Worm (Caenorhabditis elegans) whole organism, L4 larva: ENCODE data around the gene B0554.2.
A peak's percentile ranks its signal among the peaks of the same experiment; 100 is the strongest.

ENCODE experiments used
- F26F4.8 ChIP-seq: fragments of 200-800 bp; sonication (Bioruptor generic); conservative IDR thresholded peaks from 2 replicates; pipeline ENCODE4 v1.3.6; 2022; ENCODE audit warnings: missing genetic modification characterization, missing compliant biosample characterization
- F44E2.7 ChIP-seq: fragments of 200-800 bp; sonication (Bioruptor generic); IDR thresholded peaks from 2 replicates; pipeline ENCODE4 v2.1.2; 2022; ENCODE audit warnings: missing genetic modification characterization, missing compliant biosample characterization
- R02D3.7 ChIP-seq: fragments of 150-350 bp; sonication (generic microtip); optimal IDR thresholded peaks from 3 replicates; lab custom pipeline; 2014; ENCODE audit warnings: missing biosample characterization, missing genetic modification characterization
- T20F7.1 ChIP-seq: fragments of 200-800 bp; sonication (Bioruptor generic); optimal IDR thresholded peaks from 2 replicates; lab custom pipeline; 2018; ENCODE audit warnings: mild to moderate bottlenecking, missing genetic modification characterization, missing compliant biosample characterization
- Y5F2A.4 ChIP-seq: fragments of 200-800 bp; sonication (Bioruptor generic); optimal IDR thresholded peaks from 2 replicates; lab custom pipeline; 2018; ENCODE audit warnings: mild to moderate bottlenecking, missing genetic modification characterization, missing compliant biosample characterization
- ZK546.5 ChIP-seq, 2 experiments: sonication (generic microtip); optimal IDR thresholded peaks; 2 replicates each; lab custom pipeline; 2017; ENCODE audit warnings: missing biosample characterization in 2 of 2, missing genetic modification characterization in 2 of 2
- aly-2 ChIP-seq: sonication (generic microtip); optimal IDR thresholded peaks from 2 replicates; lab custom pipeline; 2018; ENCODE audit warnings: missing biosample characterization, missing genetic modification characterization
- ceh-20 ChIP-seq: fragments of 200-800 bp; sonication (Bioruptor generic); IDR thresholded peaks from 2 replicates; pipeline ENCODE4 v1.3.6; 2022; ENCODE audit warnings: missing genetic modification reagents, missing genetic modification characterization, missing compliant biosample characterization
- ceh-44 ChIP-seq: fragments of 200-800 bp; sonication (Bioruptor generic); IDR thresholded peaks from 2 replicates; pipeline ENCODE4 v1.3.6; 2022; ENCODE audit warnings: missing genetic modification reagents, missing genetic modification characterization, missing compliant biosample characterization
- ces-1 ChIP-seq: fragments of 150-350 bp; sonication (generic microtip); optimal IDR thresholded peaks from 4 replicates; lab custom pipeline; 2014; ENCODE audit warnings: missing biosample characterization, missing genetic modification reagents, missing genetic modification characterization
- daf-8 ChIP-seq: fragments of 200-800 bp; sonication (Bioruptor generic); IDR thresholded peaks from 2 replicates; pipeline ENCODE4 v1.3.6; 2022; ENCODE audit warnings: missing genetic modification characterization, missing compliant biosample characterization
- egl-27 ChIP-seq: sonication (generic microtip); optimal IDR thresholded peaks from 3 replicates; lab custom pipeline; 2017; ENCODE audit warnings: missing biosample characterization, missing genetic modification reagents, missing genetic modification characterization
- fkh-10 ChIP-seq: fragments of 150-350 bp; optimal IDR thresholded peaks from 2 replicates; lab custom pipeline; 2014; ENCODE audit warnings: missing biosample characterization, missing genetic modification reagents, missing genetic modification characterization
- gei-8 ChIP-seq: fragments of 200-800 bp; sonication (Bioruptor generic); optimal IDR thresholded peaks from 2 replicates; lab custom pipeline; 2018; ENCODE audit warnings: mild to moderate bottlenecking, missing genetic modification characterization, missing compliant biosample characterization
- hif-1 ChIP-seq, 2 experiments: sonication (generic microtip); optimal IDR thresholded peaks; 2 replicates each; lab custom pipeline; 2016 to 2017; ENCODE audit warnings: missing compliant biosample characterization in 2 of 2, missing genetic modification characterization in 2 of 2, missing genetic modification reagents in 2 of 2, missing genotype in 2 of 2, mild to moderate bottlenecking in 1 of 2
- hlh-11 ChIP-seq: fragments of 200-800 bp; sonication (Bioruptor generic); optimal IDR thresholded peaks from 2 replicates; lab custom pipeline; 2018; ENCODE audit warnings: mild to moderate bottlenecking, missing genetic modification characterization, missing compliant biosample characterization
- madf-5 ChIP-seq, 2 experiments: fragments of 200-800 bp; sonication (Bioruptor generic); IDR thresholded peaks; 2 replicates each; pipeline ENCODE4 v1.3.6; 2022; ENCODE audit warnings: missing compliant biosample characterization in 2 of 2, missing genetic modification characterization in 2 of 2
- mdt-29 ChIP-seq: fragments of 200-800 bp; sonication (Bioruptor generic); IDR thresholded peaks from 2 replicates; pipeline ENCODE4 v1.3.6; 2022; ENCODE audit warnings: missing genetic modification reagents, missing genetic modification characterization, missing compliant biosample characterization
- mes-2 ChIP-seq: sonication (generic microtip); optimal IDR thresholded peaks from 2 replicates; lab custom pipeline; 2016; ENCODE audit warnings: missing genotype, mild to moderate bottlenecking, missing genetic modification characterization, missing compliant biosample characterization; ENCODE audit not compliant: poor library complexity, severe bottlenecking
- mxl-2 ChIP-seq: fragments of 200-800 bp; sonication (Bioruptor generic); conservative IDR thresholded peaks from 2 replicates; pipeline ENCODE4 v1.3.6; 2022; ENCODE audit warnings: missing genetic modification reagents, missing genetic modification characterization, missing compliant biosample characterization
- nhr-102 ChIP-seq: sonication (generic microtip); optimal IDR thresholded peaks from 2 replicates; lab custom pipeline; 2016; ENCODE audit warnings: mild to moderate bottlenecking, missing genetic modification characterization, moderate library complexity, missing compliant biosample characterization
- nhr-11 ChIP-seq: fragments of 150-350 bp; optimal IDR thresholded peaks from 2 replicates; lab custom pipeline; 2014; ENCODE audit warnings: missing biosample characterization, missing genetic modification characterization
- nhr-28 ChIP-seq: fragments of 150-350 bp; optimal IDR thresholded peaks from 2 replicates; lab custom pipeline; 2014; ENCODE audit warnings: missing biosample characterization, missing genetic modification characterization
- nhr-42 ChIP-seq: fragments of 200-800 bp; sonication (Bioruptor generic); IDR thresholded peaks from 2 replicates; pipeline ENCODE4 v1.3.6; 2022; ENCODE audit warnings: missing genetic modification characterization, missing compliant biosample characterization
- nhr-6 ChIP-seq: fragments of 150-350 bp; optimal IDR thresholded peaks from 2 replicates; lab custom pipeline; 2014; ENCODE audit warnings: missing biosample characterization, missing genetic modification characterization
- nhr-77 ChIP-seq: fragments of 150-350 bp; optimal IDR thresholded peaks from 2 replicates; lab custom pipeline; 2014; ENCODE audit warnings: missing biosample characterization, missing genetic modification characterization
- php-3 ChIP-seq: fragments of 200-800 bp; sonication (Bioruptor generic); IDR thresholded peaks from 2 replicates; pipeline ENCODE4 v1.3.6; 2022; ENCODE audit warnings: missing genetic modification reagents, missing genetic modification characterization, missing compliant biosample characterization
- snpc-1.2 ChIP-seq: fragments of 200-800 bp; sonication (Bioruptor generic); IDR thresholded peaks from 2 replicates; pipeline ENCODE4 v1.3.6; 2022; ENCODE audit warnings: missing genetic modification reagents, missing genetic modification characterization, missing compliant biosample characterization
- spr-3 ChIP-seq: fragments of 200-800 bp; sonication (Bioruptor generic); optimal IDR thresholded peaks from 2 replicates; lab custom pipeline; 2018; ENCODE audit warnings: mild to moderate bottlenecking, missing genetic modification characterization, missing compliant biosample characterization
- unc-62 ChIP-seq, 3 experiments: fragments of 150-350 bp in 1 of 3; sonication (generic microtip); optimal IDR thresholded peaks in 2 of 3; peaks in 1 of 3; 1 replicate in 1 of 3; 2 replicates in 2 of 3; lab custom pipeline; 2014 to 2017; ENCODE audit warnings: missing biosample characterization in 3 of 3, missing genetic modification characterization in 3 of 3, missing genetic modification reagents in 3 of 3, missing genotype in 1 of 3
- zip-2 ChIP-seq: fragments of 150-350 bp; optimal IDR thresholded peaks from 2 replicates; lab custom pipeline; 2014; ENCODE audit warnings: missing biosample characterization, missing genetic modification characterization
- ztf-11 ChIP-seq: fragments of 150-350 bp; optimal IDR thresholded peaks from 2 replicates; lab custom pipeline; 2014; ENCODE audit warnings: missing biosample characterization, missing genetic modification characterization

B0554.2 gene

ce11 chrV:385488-385887, 48.5 kb upstream of the B0554.2 start, which contains the start of gene lipl-5 (continued):
- TF ChIP-seq php-3 = peak; percentile 87
- TF ChIP-seq nhr-77 = peak; percentile 86
- no peak for TF ChIP-seq mdt-29 (GFP tag; lab: Robert Waterston, UW)
- TF ChIP-seq ztf-11 = no peak
- TF ChIP-seq mes-2 = peak; percentile 27

- TF ChIP-seq ceh-44 (no peak), nhr-42 (GFP tag; lab: Robert Waterston, UW) (no peak), ceh-20 (GFP tag; lab: Robert Waterston, UW) (no peak), fkh-10 (no peak), daf-8 (GFP tag; lab: Robert Waterston, UW) (no peak), gei-8 (GFP tag; lab: Kevin White, UChicago) (peak; percentile 20), php-3 (no peak), nhr-102 (tag; lab: Kevin White, UChicago) (no peak)
- TF ChIP-seq, all 104 proteins: peak for 1
These were observed 45.6 kb upstream of the B0554.2 start, which contains the start of gene ZK6.6 for ce11 chrV:388397-388796. TSS of gene ZK6.6 (plus strand) at chrV:388697.

ce11 chrV:392199-392678, 41.8 kb upstream of the B0554.2 start, which contains the start of gene nhr-254:
TSS of gene nhr-254 (plus strand) at chrV:392628.
- TF ChIP-seq zip-2 (tag; lab: Kevin White, UChicago) (no peak), nhr-11 (tag; lab: Kevin White, UChicago) (peak; percentile 31)

ce11 chrV:396309-396708, 37.7 kb upstream of the B0554.2 start, which contains the start of gene nhr-253:
TSS of gene nhr-253 (plus strand) at chrV:396593.
- TF ChIP-seq F44E2.7 (GFP tag; lab: Robert Waterston, UW) (no peak), ces-1 (no peak)

- no peak for TF ChIP-seq T20F7.1 (GFP tag; lab: Kevin White, UChicago)
- peak in 1 of 2 experiments; percentile 11 for TF ChIP-seq unc-62 (GFP tag; optimal IDR thresholded peaks at IDR 0.05 in 1 of 2; lab: Kevin White, UChicago)
- TF ChIP-seq unc-62 (tag; optimal IDR thresholded peaks at IDR 0.05; lab: Kevin White, UChicago) = no peak
These were observed 34.3 kb upstream of the B0554.2 start, which contains the start of gene scl-27 for ce11 chrV:399721-400120. TSS of gene scl-27 (plus strand) at chrV:400021.

- TF ChIP-seq snpc-1.2 (GFP tag; lab: Robert Waterston, UW) = no peak
- no peak for TF ChIP-seq mxl-2 (GFP tag; lab: Robert Waterston, UW)
- TF ChIP-seq daf-8 (GFP tag; lab: Robert Waterston, UW) = no peak
- no peak for TF ChIP-seq Y5F2A.4 (GFP tag; lab: Kevin White, UChicago)
- TF ChIP-seq ZK546.5 (tag; optimal IDR thresholded peaks at IDR 0.05; lab: Kevin White, UChicago) = no peak
- no peak for TF ChIP-seq nhr-6 (tag; lab: Kevin White, UChicago)
- no peak for TF ChIP-seq nhr-11 (tag; lab: Kevin White, UChicago)
- TF ChIP-seq madf-5 (GFP tag; IDR thresholded peaks at IDR 0.05; lab: Robert Waterston, UW) = no peak
- TF ChIP-seq hif-1 (tag; optimal IDR thresholded peaks at IDR 0.05; lab: Kevin White, UChicago) = no peak
- no peak for TF ChIP-seq egl-27 (tag; lab: Kevin White, UChicago)
- no peak for TF ChIP-seq F26F4.8 (GFP tag; lab: Robert Waterston, UW)
- TF ChIP-seq hlh-11 (tag; lab: Kevin White, UChicago) = no peak
- no peak for TF ChIP-seq R02D3.7 (tag; lab: Kevin White, UChicago)
- TF ChIP-seq nhr-28 = no peak
- TF ChIP-seq spr-3 (GFP tag; lab: Kevin White, UChicago) = no peak
- no peak for TF ChIP-seq aly-2 (tag; lab: Kevin White, UChicago)
These were observed 31.0 kb upstream of the B0554.2 start, which contains the start of gene srh-62 for ce11 chrV:403028-403427. TSS of gene srh-62 (minus strand) at chrV:403128.
